Worm (Caenorhabditis elegans): ENCODE results near the gene scav-3.

Gene scav-3

DNA sequence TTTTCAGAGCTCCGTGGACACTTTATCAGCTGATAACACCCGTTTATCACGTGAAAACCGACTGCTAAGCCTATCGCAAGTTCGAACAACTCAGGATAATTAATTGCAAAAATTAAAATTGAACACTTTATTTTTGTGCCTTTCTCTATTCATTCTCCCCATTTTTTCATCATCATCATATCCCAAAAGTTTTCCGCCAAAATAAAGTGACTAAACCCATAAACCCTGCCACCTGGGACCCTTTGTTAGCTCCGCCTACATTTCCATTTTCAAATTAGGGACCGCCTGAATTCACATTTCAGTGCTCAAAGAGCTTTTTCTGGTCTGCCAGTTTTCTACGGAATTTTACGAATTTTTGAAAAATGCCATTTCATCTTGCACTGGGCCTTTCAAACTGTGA lies 27.8 kb upstream of the scav-3 start, which contains the start of gene arrd-16:
Gene arrd-16 (plus strand): TSS at position 301 of the 400 bp plus-strand sequence.
- TF ChIP-seq ceh-32 (tag; optimal IDR thresholded peaks at IDR 0.05; ENCODE audit: poor library complexity), result no peak
- peak in 1 of 2 experiments; percentile 12 for TF ChIP-seq unc-62 (GFP tag; optimal IDR thresholded peaks at IDR 0.05 in 1 of 2)
- TF ChIP-seq unc-62 (tag; optimal IDR thresholded peaks at IDR 0.05), result no peak
- TF ChIP-seq lsy-2 (tag; optimal IDR thresholded peaks at IDR 0.05), result no peak
- TF ChIP-seq aha-1 (tag), result peak; percentile 52
- no peak for TF ChIP-seq nhr-48 (tag; optimal IDR thresholded peaks at IDR 0.05)

- TF ChIP-seq dmd-6 (GFP tag; IDR thresholded peaks at IDR 0.05) (no peak), nhr-25 (tag; optimal IDR thresholded peaks at IDR 0.05; ENCODE audit: borderline replicate concordance, insufficient read depth) (no peak), attf-4 (tag; optimal IDR thresholded peaks at IDR 0.05) (no peak), unc-130 (GFP tag; optimal IDR thresholded peaks at IDR 0.05) (no peak), ztf-7 (tag; optimal IDR thresholded peaks at IDR 0.05) (no peak), lsy-2 (tag; optimal IDR thresholded peaks at IDR 0.05) (peak in 1 of 2 experiments; percentile 43), skn-1 (tag; optimal IDR thresholded peaks at IDR 0.05) (no peak), ZK546.5 (tag; optimal IDR thresholded peaks at IDR 0.05) (no peak), rbr-2 (tag; optimal IDR thresholded peaks at IDR 0.05) (peak; percentile 45), F44E2.7 (GFP tag; IDR thresholded peaks at IDR 0.05) (no peak), tra-1 (GFP tag; IDR thresholded peaks at IDR 0.05) (no peak), mdl-1 (tag; optimal IDR thresholded peaks at IDR 0.05) (peak in 1 of 2 experiments; percentile 45), F10B5.3 (tag; optimal IDR thresholded peaks at IDR 0.05) (no peak), mxl-3 (GFP tag; optimal IDR thresholded peaks at IDR 0.05) (no peak), lir-3 (tag; optimal IDR thresholded peaks at IDR 0.05) (no peak), nhr-6 (tag; optimal IDR thresholded peaks at IDR 0.05) (no peak), zfp-3 (GFP tag; conservative IDR thresholded peaks at IDR 0.05) (no peak), zip-11 (GFP tag; IDR thresholded peaks at IDR 0.05) (no peak), ceh-62 (tag; optimal IDR thresholded peaks at IDR 0.05) (no peak), unc-39 (tag; optimal IDR thresholded peaks at IDR 0.05) (no peak), zag-1 (tag; optimal IDR thresholded peaks at IDR 0.05) (no peak), ceh-44 (GFP tag; IDR thresholded peaks at IDR 0.05) (no peak), set-16 (GFP tag; IDR thresholded peaks at IDR 0.05) (no peak), Y105C5A.15 (GFP tag; IDR thresholded peaks at IDR 0.05) (no peak), ceh-28 (tag; optimal IDR thresholded peaks at IDR 0.05) (peak; percentile 81), ztf-11 (tag; optimal IDR thresholded peaks at IDR 0.05) (no peak), dve-1 (tag; optimal IDR thresholded peaks at IDR 0.05; ENCODE audit: insufficient read depth) (peak; percentile 9), jun-1 (tag; optimal IDR thresholded peaks at IDR 0.05) (no peak), hmg-1.1 (GFP tag; IDR thresholded peaks at IDR 0.05) (peak; percentile 43; the same call in 1 of the 2 replicates), nhr-77 (tag; optimal IDR thresholded peaks at IDR 0.05) (no peak), T20F7.1 (GFP tag; optimal IDR thresholded peaks at IDR 0.05) (no peak), nhr-237 (tag; optimal IDR thresholded peaks at IDR 0.05) (no peak), nhr-11 (tag; optimal IDR thresholded peaks at IDR 0.05) (peak; percentile 23), ZK337.2 (GFP tag; IDR thresholded peaks at IDR 0.05) (no peak), zip-2 (tag; optimal IDR thresholded peaks at IDR 0.05) (no peak), madf-9 (GFP tag; conservative IDR thresholded peaks at IDR 0.05) (no peak; the same call in 1 of the 2 replicates), spr-3 (GFP tag; optimal IDR thresholded peaks at IDR 0.05) (no peak), nhr-28 (tag; optimal IDR thresholded peaks at IDR 0.05) (no peak), F37D6.2 (tag; optimal IDR thresholded peaks at IDR 0.05) (no peak), sdz-12 (GFP tag; optimal IDR thresholded peaks at IDR 0.05) (no peak), fkh-10 (GFP tag; optimal IDR thresholded peaks at IDR 0.05) (peak; percentile 20), vab-7 (GFP tag; IDR thresholded peaks at IDR 0.05) (no peak), nhr-111 (GFP tag; optimal IDR thresholded peaks at IDR 0.05) (no peak), nhr-42 (GFP tag; IDR thresholded peaks at IDR 0.05) (no peak), pqm-1 (tag; optimal IDR thresholded peaks at IDR 0.05) (no peak), egl-43 (GFP tag; IDR thresholded peaks at IDR 0.05) (peak; percentile 35; the same call in 1 of the 2 replicates), unc-62 (GFP tag; optimal IDR thresholded peaks at IDR 0.05 in 1 of 2) (no peak), unc-62 (tag; optimal IDR thresholded peaks at IDR 0.05) (no peak)
These were observed 15.8 kb upstream of the scav-3 start, which contains the start of gene cccp-1 for ce11 chrIII:12472497-12472896. TSS of gene cccp-1 (plus strand) at chrIII:12472873.

All from whole organism, L4 larva.